Worm (Caenorhabditis elegans) whole organism, L4 larva: Measurements from ENCODE around the gene C44C10.12.

Experiments used
- ZK546.5 ChIP-seq, 2 experiments: sonication (generic microtip); optimal IDR thresholded peaks; 2 replicates each; lab custom pipeline; 2017; ENCODE audit warnings: missing biosample characterization in 2 of 2, missing genetic modification characterization in 2 of 2
- arid-1 ChIP-seq: fragments of 200-800 bp; sonication (Bioruptor generic); conservative IDR thresholded peaks from 2 replicates; pipeline ENCODE4 v1.3.6; 2022; ENCODE audit warnings: missing genetic modification reagents, missing genetic modification characterization, missing compliant biosample characterization
- ceh-28 ChIP-seq: fragments of 150-350 bp; optimal IDR thresholded peaks from 2 replicates; lab custom pipeline; 2014; ENCODE audit warnings: missing biosample characterization, missing genetic modification reagents, missing genetic modification characterization
- fkh-10 ChIP-seq: fragments of 150-350 bp; optimal IDR thresholded peaks from 2 replicates; lab custom pipeline; 2014; ENCODE audit warnings: missing biosample characterization, missing genetic modification reagents, missing genetic modification characterization
- lin-38 ChIP-seq: fragments of 200-800 bp; sonication (Bioruptor generic); IDR thresholded peaks from 2 replicates; pipeline ENCODE4 v1.3.6; 2022; ENCODE audit warnings: missing genetic modification reagents, missing genetic modification characterization, missing compliant biosample characterization
- madf-9 ChIP-seq: fragments of 200-800 bp; sonication (Bioruptor generic); conservative IDR thresholded peaks from 2 replicates; pipeline ENCODE4 v1.3.6; 2022; ENCODE audit warnings: missing genetic modification reagents, missing genetic modification characterization, missing compliant biosample characterization
- mes-2 ChIP-seq: sonication (generic microtip); optimal IDR thresholded peaks from 2 replicates; lab custom pipeline; 2016; ENCODE audit warnings: missing genotype, mild to moderate bottlenecking, missing genetic modification characterization, missing compliant biosample characterization; ENCODE audit not compliant: poor library complexity, severe bottlenecking
- nhr-237 ChIP-seq: sonication (generic microtip); optimal IDR thresholded peaks from 2 replicates; lab custom pipeline; 2017; ENCODE audit warnings: missing biosample characterization, missing genetic modification characterization
- nhr-76 ChIP-seq: fragments of 150-350 bp; optimal IDR thresholded peaks from 2 replicates; lab custom pipeline; 2014; ENCODE audit warnings: missing biosample characterization, missing genetic modification characterization
- skn-1 ChIP-seq: fragments of 150-350 bp; optimal IDR thresholded peaks from 2 replicates; lab custom pipeline; 2014; ENCODE audit warnings: missing biosample characterization, missing genetic modification characterization
- unc-39 ChIP-seq: sonication (generic microtip); optimal IDR thresholded peaks from 2 replicates; lab custom pipeline; 2017; ENCODE audit warnings: missing biosample characterization, missing genetic modification characterization
- ztf-11 ChIP-seq: fragments of 150-350 bp; optimal IDR thresholded peaks from 2 replicates; lab custom pipeline; 2014; ENCODE audit warnings: missing biosample characterization, missing genetic modification characterization

ce11 chrX:11725646-11726045 lies 28.9 kb downstream of the C44C10.12 start:
- TF ChIP-seq fkh-10 (no peak), skn-1 (tag; lab: Kevin White, UChicago) (no peak), unc-39 (tag; lab: Kevin White, UChicago) (no peak), ztf-11 (tag; lab: Kevin White, UChicago) (no peak), mes-2 (tag; lab: Kevin White, UChicago) (no peak), nhr-237 (tag; lab: Kevin White, UChicago) (no peak), lin-38 (GFP tag; lab: Robert Waterston, UW) (no peak), arid-1 (GFP tag; lab: Robert Waterston, UW) (no peak), madf-9 (GFP tag; lab: Robert Waterston, UW) (no peak), nhr-76 (tag; lab: Kevin White, UChicago) (no peak), ceh-28 (tag; lab: Kevin White, UChicago) (no peak), ZK546.5 (tag; optimal IDR thresholded peaks at IDR 0.05; lab: Kevin White, UChicago) (no peak)
